Fruit fly (Drosophila melanogaster) whole organism: ENCODE results near the gene CG45154.

Experiments used
- CG8478 ChIP-seq: fragments of >200 bp; optimal IDR thresholded peaks from 2 replicates; lab custom pipeline; 2018; ENCODE audit warnings: inconsistent platforms
- Dll ChIP-seq: fragments of >200 bp; optimal IDR thresholded peaks from 2 replicates; lab custom pipeline; 2017
- EcR ChIP-seq, 2 experiments: fragments of >200 bp; optimal IDR thresholded peaks; 2 replicates each; lab custom pipeline; 2017; ENCODE audit warnings: missing biosample characterization in 2 of 2, missing genetic modification characterization in 2 of 2, missing genetic modification reagents in 2 of 2
- pan ChIP-seq: fragments of >200 bp; optimal IDR thresholded peaks from 2 replicates; lab custom pipeline; 2017
- psq ChIP-seq: fragments of >200 bp; optimal IDR thresholded peaks from 2 replicates; lab custom pipeline; 2017
- usp ChIP-seq: fragments of >200 bp; optimal IDR thresholded peaks from 2 replicates; lab custom pipeline; 2017; ENCODE audit warnings: missing biosample characterization, missing genetic modification characterization, mixed read lengths

The CG45154 gene

DNA sequence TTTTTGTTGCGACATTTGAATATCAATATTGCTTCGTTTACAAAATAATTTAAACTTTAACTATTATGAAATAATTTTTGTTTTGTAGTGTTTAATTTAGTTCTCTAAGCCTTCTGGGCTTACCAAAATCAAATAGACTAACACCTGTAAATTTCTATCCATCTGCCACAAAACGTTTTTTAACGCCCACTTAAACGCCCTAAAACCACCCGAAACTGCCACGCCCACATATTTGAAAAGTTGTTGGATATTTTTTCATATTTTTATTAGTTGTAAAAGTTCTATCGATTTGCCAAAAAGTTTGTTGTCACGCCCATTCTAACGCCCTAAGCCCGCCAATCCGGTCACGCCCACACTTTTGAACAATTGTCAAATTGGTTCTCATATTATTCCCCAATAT lies at the start of gene CG45154:
Gene CG45154 (minus strand): TSS at position 101 of the 400 bp plus-strand sequence.
- TF ChIP-seq psq (lab: Kevin White, UChicago) (no peak), Dll (lab: Kevin White, UChicago) (no peak), pan (lab: Kevin White, UChicago) (no peak), EcR (GFP tag; optimal IDR thresholded peaks at IDR 0.05; lab: Kevin White, UChicago) (no peak), usp (no peak), CG8478 (lab: Kevin White, UChicago) (no peak)

DNA sequence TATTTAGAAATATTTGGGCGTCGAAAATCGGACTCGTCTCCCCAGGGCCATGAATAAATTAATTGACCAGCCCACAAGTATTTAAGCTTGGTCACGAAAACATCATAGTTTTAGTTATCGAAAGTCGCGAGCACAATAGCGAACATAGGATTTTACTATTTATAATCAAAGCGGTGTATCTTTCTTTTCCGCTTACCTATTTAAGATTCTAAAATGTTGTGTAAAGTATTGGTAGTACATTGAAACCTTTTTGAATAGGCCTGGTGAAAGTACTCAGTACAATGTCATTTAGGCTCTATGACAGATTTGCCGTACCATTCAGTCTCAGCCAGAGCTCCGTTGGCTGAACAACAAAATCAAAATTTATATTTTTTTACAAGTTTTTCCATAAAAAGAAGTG lies 46.1 kb upstream of the CG45154 start, which contains the start of gene ccb:
Gene ccb (plus strand): TSS at position 301 of the 400 bp plus-strand sequence.
- TF ChIP-seq Dll (lab: Kevin White, UChicago): no peak
- TF ChIP-seq EcR (GFP tag; optimal IDR thresholded peaks at IDR 0.05; lab: Kevin White, UChicago): no peak
- no peak for TF ChIP-seq usp
- no peak for TF ChIP-seq pan (lab: Kevin White, UChicago)
- TF ChIP-seq psq (lab: Kevin White, UChicago): no peak
- no peak for TF ChIP-seq CG8478 (lab: Kevin White, UChicago)

DNA sequence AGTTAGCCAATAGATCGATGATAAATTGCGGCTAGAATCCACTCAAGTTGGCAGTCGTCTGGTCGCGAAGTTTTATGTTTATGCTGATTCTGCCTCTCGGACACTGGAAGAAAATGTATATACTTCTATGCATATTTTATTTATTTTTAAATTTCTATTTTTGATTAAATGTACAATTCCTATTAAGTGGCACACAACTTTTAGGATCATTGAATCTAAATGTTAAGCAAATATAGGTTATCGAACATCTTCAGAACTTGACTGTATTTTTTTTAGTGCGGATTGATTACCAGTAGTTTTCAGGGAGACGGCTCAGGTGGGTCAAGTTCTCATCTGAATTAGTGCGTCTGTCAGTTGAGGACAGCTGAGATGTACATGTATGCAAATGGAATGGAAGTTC lies 19.6 kb downstream of the CG45154 start:
- TF ChIP-seq Dll (lab: Kevin White, UChicago) (no peak), usp (no peak), EcR (GFP tag; optimal IDR thresholded peaks at IDR 0.05; lab: Kevin White, UChicago) (no peak), CG8478 (lab: Kevin White, UChicago) (no peak), psq (lab: Kevin White, UChicago) (no peak), pan (lab: Kevin White, UChicago) (no peak)

DNA sequence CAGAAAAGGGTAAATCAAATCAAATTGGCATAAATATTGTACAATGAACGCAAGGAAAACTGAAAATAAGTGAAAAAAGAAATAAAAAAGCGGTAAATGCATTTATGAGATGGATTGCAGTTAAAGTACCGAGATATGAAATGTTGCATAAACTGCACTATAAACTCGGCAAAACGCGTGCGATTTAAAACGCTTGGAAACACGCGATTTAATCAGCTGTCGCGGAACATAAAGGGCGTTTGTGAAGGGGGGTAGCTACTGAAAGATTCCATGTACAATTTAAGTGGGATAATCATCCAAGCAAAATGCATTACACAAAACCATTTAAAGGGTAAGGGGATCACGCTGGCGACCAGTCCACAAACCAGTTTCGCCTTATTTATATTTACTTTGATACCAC lies 20.1 kb downstream of the CG45154 start:
- no peak for TF ChIP-seq usp
- TF ChIP-seq pan (lab: Kevin White, UChicago): no peak
- TF ChIP-seq psq (lab: Kevin White, UChicago): no peak
- no peak for TF ChIP-seq Dll (lab: Kevin White, UChicago)
- TF ChIP-seq CG8478 (lab: Kevin White, UChicago): no peak
- no peak for TF ChIP-seq EcR (GFP tag; optimal IDR thresholded peaks at IDR 0.05; lab: Kevin White, UChicago)

DNA sequence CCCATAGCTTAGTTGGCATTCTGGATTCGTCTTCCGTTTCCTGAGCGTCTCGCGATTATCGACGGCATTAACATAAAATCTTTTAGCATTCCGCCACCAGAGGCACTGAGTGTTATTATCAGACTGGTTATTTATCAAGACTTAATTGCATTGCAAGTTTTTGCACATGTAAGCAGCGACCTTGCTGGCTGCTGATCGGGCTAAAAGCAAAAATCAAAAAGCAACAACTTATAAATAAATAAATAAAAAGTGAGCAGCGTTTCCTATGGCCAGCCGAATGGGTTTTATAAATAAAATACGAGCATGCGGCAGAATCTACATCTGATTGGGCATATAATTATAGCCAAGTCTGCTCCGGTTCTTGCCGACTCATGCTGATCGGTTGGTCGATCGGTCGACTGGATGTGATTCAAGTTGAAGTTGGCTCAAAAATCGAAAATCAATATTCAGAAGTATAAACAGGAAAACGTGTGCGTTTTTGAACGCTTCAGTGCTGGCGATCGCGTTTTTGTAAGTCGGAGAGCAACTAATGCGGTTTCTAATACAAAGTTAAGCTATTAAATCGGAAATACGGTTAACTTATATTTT lies 20.8 kb downstream of the CG45154 start:
- TF ChIP-seq EcR (GFP tag; optimal IDR thresholded peaks at IDR 0.05; lab: Kevin White, UChicago) (no peak), CG8478 (lab: Kevin White, UChicago) (no peak), usp (no peak), Dll (lab: Kevin White, UChicago) (no peak), psq (lab: Kevin White, UChicago) (no peak), pan (lab: Kevin White, UChicago) (no peak)

DNA sequence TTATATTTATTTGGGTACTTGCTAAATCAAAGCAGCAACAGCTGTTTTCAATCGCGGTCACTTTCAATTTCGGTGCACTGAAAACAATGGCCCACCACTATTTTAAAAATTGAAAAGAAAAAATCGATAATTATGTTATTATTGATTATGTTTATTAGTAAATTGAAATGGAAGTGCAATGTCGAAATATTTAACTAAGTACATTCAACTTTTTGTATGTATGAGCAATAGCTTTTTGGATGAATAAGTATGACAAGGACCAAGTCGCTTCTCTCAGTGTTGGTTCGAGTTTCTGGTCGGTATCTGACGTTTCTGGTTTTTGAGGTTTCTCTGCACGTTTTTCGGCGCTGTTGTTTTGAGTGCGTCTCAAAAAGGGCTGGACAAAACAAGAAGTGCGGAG lies 22.7 kb downstream of the CG45154 start:
- TF ChIP-seq psq (lab: Kevin White, UChicago) (no peak), usp (no peak), CG8478 (lab: Kevin White, UChicago) (no peak), EcR (GFP tag; optimal IDR thresholded peaks at IDR 0.05; lab: Kevin White, UChicago) (no peak), pan (lab: Kevin White, UChicago) (no peak), Dll (lab: Kevin White, UChicago) (no peak)

DNA sequence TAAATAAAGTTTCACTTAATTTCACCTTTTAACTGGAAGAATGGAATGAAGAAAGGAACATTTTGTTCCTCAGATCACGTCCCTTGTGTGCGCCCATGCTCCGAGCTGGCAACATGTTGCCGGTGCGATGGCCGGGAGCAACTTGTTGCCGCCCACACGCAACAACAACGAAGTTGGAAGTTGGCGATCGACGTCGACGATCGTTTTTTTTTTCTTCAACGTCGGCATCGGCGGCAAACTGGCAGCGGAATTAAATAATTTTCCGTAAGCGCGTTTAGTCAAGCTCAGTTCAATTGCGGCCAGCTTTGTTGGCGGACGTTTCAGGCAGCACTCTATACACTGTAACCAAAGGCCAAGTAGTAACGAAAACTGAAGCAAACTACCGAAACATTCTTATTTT lies 23.3 kb downstream of the CG45154 start, which contains the start of gene ldd:
Gene ldd (plus strand): TSS at position 136 of the 400 bp plus-strand sequence.
- no peak for TF ChIP-seq CG8478 (lab: Kevin White, UChicago)
- TF ChIP-seq usp: no peak
- TF ChIP-seq psq (lab: Kevin White, UChicago): no peak
- no peak for TF ChIP-seq EcR (GFP tag; optimal IDR thresholded peaks at IDR 0.05; lab: Kevin White, UChicago)
- no peak for TF ChIP-seq Dll (lab: Kevin White, UChicago)
- no peak for TF ChIP-seq pan (lab: Kevin White, UChicago)

DNA sequence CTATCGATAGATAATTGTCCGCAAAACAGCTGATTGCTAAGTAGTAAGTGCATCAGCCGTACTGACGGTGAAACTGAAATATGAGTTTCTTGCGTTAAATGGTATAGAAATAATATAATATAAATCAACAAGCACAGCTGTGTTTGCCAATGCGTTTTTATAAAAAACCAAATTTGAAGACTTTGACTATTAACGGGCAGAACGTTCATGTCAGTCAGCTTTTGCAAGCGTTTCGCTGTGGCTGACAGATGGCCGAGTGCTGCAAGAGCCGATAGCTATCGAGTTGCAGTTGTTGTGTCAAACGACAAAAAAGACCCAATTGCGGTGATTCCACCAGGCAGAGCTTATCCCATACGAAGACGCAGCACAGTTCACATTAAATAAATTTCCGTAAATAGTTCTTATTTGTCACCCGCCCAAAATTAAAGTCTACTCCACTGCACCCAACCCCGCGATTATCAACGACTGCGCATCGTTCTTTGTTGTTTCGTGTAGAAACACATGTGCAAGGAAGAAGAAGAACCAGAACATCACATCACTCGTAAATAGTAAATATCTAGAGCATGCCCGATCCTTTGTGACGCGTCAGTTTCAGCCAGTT lies 29.9 kb downstream of the CG45154 start, which contains the start of the genes unc and CG15445:
Gene unc (minus strand): TSS at position 51 of the 601 bp plus-strand sequence.
Gene CG15445 (plus strand): TSS at position 296 of the 601 bp plus-strand sequence.
- no peak for TF ChIP-seq EcR (GFP tag; optimal IDR thresholded peaks at IDR 0.05; lab: Kevin White, UChicago)
- no peak for TF ChIP-seq usp
- no peak for TF ChIP-seq pan (lab: Kevin White, UChicago)
- no peak for TF ChIP-seq Dll (lab: Kevin White, UChicago)
- no peak for TF ChIP-seq CG8478 (lab: Kevin White, UChicago)
- no peak for TF ChIP-seq psq (lab: Kevin White, UChicago)

DNA sequence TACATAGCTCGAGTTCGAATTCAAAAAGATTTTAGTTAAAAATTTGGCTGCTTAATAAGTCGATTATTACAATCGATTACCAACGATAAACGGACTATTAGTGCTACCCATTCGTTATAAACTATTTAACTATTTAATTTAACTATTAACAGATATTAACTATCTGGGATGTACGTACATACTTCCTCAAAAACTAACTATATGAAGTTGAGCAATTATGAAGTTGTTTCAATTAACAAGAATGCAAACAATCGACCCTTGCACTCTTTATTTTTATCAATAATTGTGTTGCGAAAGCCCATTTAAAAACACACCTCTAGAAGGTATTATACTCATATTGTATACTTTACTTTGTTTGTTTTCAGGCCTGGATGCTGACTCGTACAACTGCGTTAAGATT lies 40.6 kb downstream of the CG45154 start, which contains the start of gene CG1503:
Gene CG1503 (minus strand): TSS at position 101 of the 400 bp plus-strand sequence.
- TF ChIP-seq EcR (GFP tag; optimal IDR thresholded peaks at IDR 0.05; lab: Kevin White, UChicago) (no peak), CG8478 (lab: Kevin White, UChicago) (no peak), usp (no peak), Dll (lab: Kevin White, UChicago) (no peak), pan (lab: Kevin White, UChicago) (no peak), psq (lab: Kevin White, UChicago) (no peak)

DNA sequence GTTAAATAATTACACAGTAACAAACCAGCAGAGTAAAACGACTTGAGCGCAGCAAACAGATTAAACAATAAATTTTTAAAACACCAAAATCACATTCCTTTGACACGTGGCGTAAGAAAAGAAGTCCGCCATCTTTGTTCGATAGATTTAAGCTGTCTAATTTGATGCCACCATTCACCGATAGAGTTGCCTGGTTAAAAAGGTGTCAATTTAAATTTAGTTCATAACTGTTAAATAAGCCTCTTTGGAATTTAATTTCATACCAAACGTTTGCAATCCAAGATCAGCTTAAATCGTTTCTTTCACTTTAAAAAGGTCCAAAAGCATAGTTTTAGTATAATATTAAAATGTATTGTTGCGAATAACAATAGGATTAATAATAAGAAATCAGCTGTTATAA lies 44.7 kb downstream of the CG45154 start, which contains the start of gene CG15446:
Gene CG15446 (minus strand): TSS at position 101 of the 400 bp plus-strand sequence.
- TF ChIP-seq pan (lab: Kevin White, UChicago) (no peak), CG8478 (lab: Kevin White, UChicago) (no peak), Dll (lab: Kevin White, UChicago) (no peak), EcR (GFP tag; optimal IDR thresholded peaks at IDR 0.05; lab: Kevin White, UChicago) (no peak), psq (lab: Kevin White, UChicago) (no peak), usp (no peak)
